Fruit fly (Drosophila melanogaster): Measurements from ENCODE around the gene Hsp67Bc.
A peak's percentile ranks its signal among the peaks of the same experiment; 100 is the strongest.

Gene Hsp67Bc

dm6 chr3L:9397156-9397555 lies 24.9 kb upstream of the Hsp67Bc start (continued):
- no peak for TF ChIP-seq CG4360 (GFP tag; IDR thresholded peaks at IDR 0.05)
- TF ChIP-seq ind (GFP tag; optimal IDR thresholded peaks at IDR 0.05) = no peak
- no peak for TF ChIP-seq CG14667 (GFP tag; IDR thresholded peaks at IDR 0.05)
- peak; percentile 26 for TF ChIP-seq kni (GFP tag; optimal IDR thresholded peaks at IDR 0.05)
- peak; percentile 80 for TF ChIP-seq fd102C (GFP tag; optimal IDR thresholded peaks at IDR 0.05)
- TF ChIP-seq CG1233 (GFP tag; optimal IDR thresholded peaks at IDR 0.05) = peak; percentile 75
- peak; percentile 44 for TF ChIP-seq Drgx (GFP tag; IDR thresholded peaks at IDR 0.05)
- TF ChIP-seq CG11504 (tag; optimal IDR thresholded peaks at IDR 0.05) = peak; percentile 43
- TF ChIP-seq D19A (tag; optimal IDR thresholded peaks at IDR 0.05) = peak; percentile 19
- TF ChIP-seq Mrtf (GFP tag; IDR thresholded peaks at IDR 0.05) = no peak
- peak; percentile 17 to 24 for TF ChIP-seq Pdp1 (GFP tag; optimal IDR thresholded peaks at IDR 0.05)
- peak; percentile 1 for TF ChIP-seq CG15269 (tag; optimal IDR thresholded peaks at IDR 0.05)
- peak; percentile 55 for TF ChIP-seq dmrt99B (tag; optimal IDR thresholded peaks at IDR 0.05)
- no peak for TF ChIP-seq CG32772 (GFP tag; IDR thresholded peaks at IDR 0.05)
- peak; percentile 42 for TF ChIP-seq CG33557 (GFP tag; optimal IDR thresholded peaks at IDR 0.05)
- no peak for TF ChIP-seq CG8765 (GFP tag; IDR thresholded peaks at IDR 0.05)
- peak; percentile 34 for TF ChIP-seq CG6254 (GFP tag; optimal IDR thresholded peaks at IDR 0.05)
- peak; percentile 52 for TF ChIP-seq CG18619 (GFP tag; optimal IDR thresholded peaks at IDR 0.05)
- peak; percentile 3 for TF ChIP-seq Hand (GFP tag; optimal IDR thresholded peaks at IDR 0.05)
- no peak for TF ChIP-seq CG10366 (GFP tag; IDR thresholded peaks at IDR 0.05)
- TF ChIP-seq CG2129 (GFP tag; IDR thresholded peaks at IDR 0.05; ENCODE audit: partially characterized antibody) = no peak
- peak; percentile 81 for TF ChIP-seq CG6683 (GFP tag; optimal IDR thresholded peaks at IDR 0.05)
- no peak for TF ChIP-seq az2 (GFP tag; optimal IDR thresholded peaks at IDR 0.05)
- peak; percentile 87 for TF ChIP-seq MTF-1 (GFP tag; optimal IDR thresholded peaks at IDR 0.05; ENCODE audit: borderline replicate concordance)
- TF ChIP-seq CG11398 (GFP tag; optimal IDR thresholded peaks at IDR 0.05) = peak; percentile 41
- TF ChIP-seq inv (GFP tag; IDR thresholded peaks at IDR 0.05; ENCODE audit: partially characterized antibody) = no peak
- peak; percentile 38 for TF ChIP-seq gsb-n (tag; optimal IDR thresholded peaks at IDR 0.05)
- no peak for TF ChIP-seq CG9932 (GFP tag; IDR thresholded peaks at IDR 0.05)
- peak; percentile 75 for TF ChIP-seq NK7.1 (GFP tag; optimal IDR thresholded peaks at IDR 0.05)
- TF ChIP-seq HmgZ (tag; optimal IDR thresholded peaks at IDR 0.05) = peak; percentile 44
- TF ChIP-seq sr (GFP tag; IDR thresholded peaks at IDR 0.05) = 0 out of 3 replicates have a peak, but pooled peaks have one; percentile 47
- peak; percentile 89 for TF ChIP-seq CG15514 (GFP tag; optimal IDR thresholded peaks at IDR 0.05)
- peak; percentile 95 for TF ChIP-seq ash1 (GFP tag; optimal IDR thresholded peaks at IDR 0.05)
- peak in 1 of 2 experiments; percentile 30 for TF ChIP-seq Hr51 (GFP tag; optimal IDR thresholded peaks at IDR 0.05)
- peak; percentile 2 for TF ChIP-seq Kr (GFP tag; optimal IDR thresholded peaks at IDR 0.05)
- TF ChIP-seq fd64A (GFP tag; optimal IDR thresholded peaks at IDR 0.05) = peak; percentile 82
- peak; percentile 44 for TF ChIP-seq bab2 (GFP tag; optimal IDR thresholded peaks at IDR 0.05)
- peak; percentile 71 for TF ChIP-seq HLHmδ (GFP tag; optimal IDR thresholded peaks at IDR 0.05)
- peak; percentile 69 for TF ChIP-seq Rfx (GFP tag; IDR thresholded peaks at IDR 0.05)
- TF ChIP-seq CG3407 (GFP tag; optimal IDR thresholded peaks at IDR 0.05) = peak; percentile 44
- TF ChIP-seq CG11723 (GFP tag; optimal IDR thresholded peaks at IDR 0.05) = peak; percentile 46
- peak; percentile 51; the same call in 1 of the 2 replicates for TF ChIP-seq HLH3B (GFP tag; IDR thresholded peaks at IDR 0.05)
- TF ChIP-seq tup (GFP tag; optimal IDR thresholded peaks at IDR 0.05) = peak; percentile 36
- peak; percentile 89 for TF ChIP-seq schlank (tag; optimal IDR thresholded peaks at IDR 0.05)
- peak; percentile 80 for TF ChIP-seq CG12299 (tag; optimal IDR thresholded peaks at IDR 0.05)
- no peak for TF ChIP-seq Doc2 (GFP tag; IDR thresholded peaks at IDR 0.05)
- no peak for TF ChIP-seq cg (GFP tag; optimal IDR thresholded peaks at IDR 0.05)
- TF ChIP-seq Hr39 (optimal IDR thresholded peaks at IDR 0.05) = no peak
- peak; percentile 51 for TF ChIP-seq CG14710 (tag; optimal IDR thresholded peaks at IDR 0.05)
- TF ChIP-seq emc (GFP tag; optimal IDR thresholded peaks at IDR 0.05) = peak; percentile 10

Measured in whole organism, embryonic.